Worm (Caenorhabditis elegans) whole organism, L2 larva: ENCODE measurements around the gene C49C3.20.
A peak's percentile ranks its signal among the peaks of the same experiment; 100 is the strongest.

Source experiments
- lsy-2 ChIP-seq, 2 experiments: fragments of 150-350 bp in 1 of 2; sonication (generic microtip) in 1 of 2; optimal IDR thresholded peaks; 2 replicates each; lab custom pipeline; 2014 to 2017; ENCODE audit warnings: missing biosample characterization in 2 of 2, missing genetic modification characterization in 2 of 2
- nhr-10 ChIP-seq: sonication (generic microtip); optimal IDR thresholded peaks from 2 replicates; lab custom pipeline; 2017; ENCODE audit warnings: missing biosample characterization, missing genetic modification characterization
- nhr-12 ChIP-seq: fragments of 150-350 bp; optimal IDR thresholded peaks from 2 replicates; lab custom pipeline; 2014; ENCODE audit warnings: missing biosample characterization, missing genetic modification characterization
- sem-4 ChIP-seq: fragments of 150-350 bp; optimal IDR thresholded peaks from 2 replicates; lab custom pipeline; 2014; ENCODE audit warnings: missing biosample characterization, missing genetic modification reagents, missing genetic modification characterization

ce11 chrIV:17285263-17285662 is 31.0 kb downstream of the C49C3.20 start:
- no peak for TF ChIP-seq nhr-10 (tag; lab: Kevin White, UChicago)
- TF ChIP-seq sem-4 (tag; lab: Kevin White, UChicago): no peak
- TF ChIP-seq nhr-12 (tag; lab: Kevin White, UChicago): no peak
- TF ChIP-seq lsy-2 (tag; optimal IDR thresholded peaks at IDR 0.05; lab: Kevin White, UChicago): peak in 1 of 2 experiments; percentile 56
